Fruit fly (Drosophila melanogaster) whole organism, embryonic: ENCODE measurements around the gene nop5.

Experiments
- ATbp ChIP-seq: fragments of 200-800 bp; sonication (Bioruptor generic); optimal IDR thresholded peaks from 2 replicates; lab custom pipeline; 2017; ENCODE audit warnings: missing biosample characterization, mild to moderate bottlenecking, missing genetic modification characterization, missing genetic modification reagents
- Atf-2 ChIP-seq: fragments of 200-800 bp; sonication (Bioruptor generic); optimal IDR thresholded peaks from 2 replicates; lab custom pipeline; 2016; ENCODE audit warnings: missing biosample characterization, missing genetic modification characterization
- Awh ChIP-seq: fragments of 200-800 bp; sonication (Bioruptor generic); IDR thresholded peaks from 2 replicates; pipeline ENCODE4, ENCODE4 v1.3.6; 2022; ENCODE audit warnings: missing biosample characterization, missing genetic modification characterization
- Bteb2 ChIP-seq: fragments of 200-800 bp; sonication (Bioruptor generic); optimal IDR thresholded peaks from 2 replicates; lab custom pipeline; 2016; ENCODE audit warnings: missing biosample characterization, missing genetic modification characterization
- CG10147 ChIP-seq: fragments of 200-800 bp; sonication (Bioruptor generic); optimal IDR thresholded peaks from 2 replicates; lab custom pipeline; 2019; ENCODE audit warnings: missing biosample characterization, mild to moderate bottlenecking, missing genetic modification characterization, moderate library complexity
- CG11247 ChIP-seq: fragments of 200-800 bp; sonication (Bioruptor generic); IDR thresholded peaks from 2 replicates; pipeline ENCODE4 v1.3.6; 2022; ENCODE audit warnings: missing biosample characterization, missing genetic modification characterization
- CG17385 ChIP-seq: fragments of 200-800 bp; sonication (Bioruptor generic); optimal IDR thresholded peaks from 3 replicates; lab custom pipeline; 2018; ENCODE audit warnings: missing biosample characterization, mild to moderate bottlenecking, missing genetic modification characterization
- CG18011 ChIP-seq: fragments of 200-800 bp; sonication (Bioruptor generic); optimal IDR thresholded peaks from 2 replicates; lab custom pipeline; 2017; ENCODE audit warnings: missing biosample characterization, missing genetic modification characterization, mild to moderate bottlenecking, moderate library complexity, missing genotype
- CG18262 ChIP-seq: fragments of 200-800 bp; optimal IDR thresholded peaks from 3 replicates; lab custom pipeline; 2019; ENCODE audit warnings: missing biosample characterization, mild to moderate bottlenecking, missing genetic modification characterization, moderate library complexity
- CG2129 ChIP-seq: fragments of 200-800 bp; sonication (Bioruptor generic); IDR thresholded peaks from 2 replicates; pipeline ENCODE4 v1.3.6; 2022; ENCODE audit warnings: missing biosample characterization, missing genetic modification characterization; ENCODE audit not compliant: partially characterized antibody
- CG2875 ChIP-seq: fragments of 200-800 bp; sonication (Bioruptor generic); optimal IDR thresholded peaks from 2 replicates; lab custom pipeline; 2017; ENCODE audit warnings: missing biosample characterization, mild to moderate bottlenecking, missing genetic modification characterization, missing genetic modification reagents
- CG30403 ChIP-seq: fragments of 200-800 bp; sonication (Bioruptor generic); optimal IDR thresholded peaks from 3 replicates; lab custom pipeline; 2016; ENCODE audit warnings: missing biosample characterization, missing genetic modification characterization
- CG31224 ChIP-seq: fragments of 200-800 bp; sonication (Bioruptor generic); IDR thresholded peaks from 2 replicates; pipeline ENCODE4 v1.3.6; 2022; ENCODE audit warnings: missing biosample characterization, missing genetic modification characterization
- CG3407 ChIP-seq: fragments of 200-800 bp; sonication (Bioruptor generic); optimal IDR thresholded peaks from 2 replicates; lab custom pipeline; 2018; ENCODE audit warnings: missing biosample characterization, mild to moderate bottlenecking, missing genetic modification characterization
- CG34422 ChIP-seq: fragments of 200-800 bp; sonication (Bioruptor generic); IDR thresholded peaks from 3 replicates; pipeline ENCODE4 v1.3.6; 2022; ENCODE audit warnings: missing biosample characterization, missing genetic modification characterization
- CG3995 ChIP-seq: fragments of 200-800 bp; sonication (Bioruptor generic); optimal IDR thresholded peaks from 3 replicates; lab custom pipeline; 2016; ENCODE audit warnings: missing biosample characterization, missing genetic modification characterization
- CG6791 ChIP-seq: fragments of 200-800 bp; sonication (Bioruptor generic); IDR thresholded peaks from 3 replicates; pipeline ENCODE4 v1.3.6; 2022; ENCODE audit warnings: missing biosample characterization, missing genetic modification characterization; ENCODE audit not compliant: partially characterized antibody
- CG7556 ChIP-seq: fragments of 200-800 bp; sonication (Bioruptor generic); optimal IDR thresholded peaks from 2 replicates; lab custom pipeline; 2017; ENCODE audit warnings: missing biosample characterization, mild to moderate bottlenecking, missing genetic modification characterization
- CG8388 ChIP-seq: fragments of 200-800 bp; sonication (Bioruptor generic); optimal IDR thresholded peaks from 2 replicates; lab custom pipeline; 2019; ENCODE audit warnings: missing biosample characterization, mild to moderate bottlenecking, missing genetic modification characterization, moderate library complexity
- CG9609 ChIP-seq: fragments of 200-800 bp; sonication (Bioruptor generic); optimal IDR thresholded peaks from 3 replicates; lab custom pipeline; 2016; ENCODE audit warnings: missing biosample characterization, missing genetic modification characterization
- CG9797 ChIP-seq: fragments of 200-800 bp; sonication (Bioruptor generic); optimal IDR thresholded peaks from 3 replicates; lab custom pipeline; 2018; ENCODE audit warnings: missing biosample characterization, mild to moderate bottlenecking, missing genetic modification characterization
- Dbx ChIP-seq: fragments of 200-800 bp; sonication (Bioruptor generic); IDR thresholded peaks from 3 replicates; pipeline ENCODE4 v1.3.6; 2022; ENCODE audit warnings: missing biosample characterization, missing genetic modification characterization
- Doc2 ChIP-seq: fragments of 200-800 bp; sonication (Bioruptor generic); IDR thresholded peaks from 2 replicates; pipeline ENCODE4 v1.3.6; 2022; ENCODE audit warnings: missing biosample characterization, missing genetic modification characterization
- ERR ChIP-seq: fragments of 200-800 bp; sonication (Bioruptor generic); optimal IDR thresholded peaks from 2 replicates; lab custom pipeline; 2016; ENCODE audit warnings: missing biosample characterization, missing genetic modification characterization
- Gug ChIP-seq: fragments of 200-800 bp; sonication (Bioruptor generic); IDR thresholded peaks from 4 replicates; pipeline ENCODE4 v1.3.6; 2022; ENCODE audit warnings: missing biosample characterization, missing genetic modification characterization
- Hmr ChIP-seq: fragments of 200-800 bp; sonication (Bioruptor generic); optimal IDR thresholded peaks from 3 replicates; lab custom pipeline; 2017; ENCODE audit warnings: mild to moderate bottlenecking, missing biosample characterization, missing genetic modification reagents, missing genetic modification characterization
- MBD-R2 ChIP-seq: fragments of 200-800 bp; sonication (Bioruptor generic); IDR thresholded peaks from 2 replicates; pipeline ENCODE4 v1.3.6; 2022; ENCODE audit warnings: missing biosample characterization, missing genetic modification characterization
- Optix ChIP-seq: fragments of 200-800 bp; sonication (Bioruptor generic); IDR thresholded peaks from 3 replicates; pipeline ENCODE4 v1.3.6; 2022; ENCODE audit warnings: missing biosample characterization, missing genetic modification characterization
- Ptx1 ChIP-seq: fragments of 200-800 bp; sonication (Bioruptor generic); IDR thresholded peaks from 2 replicates; pipeline ENCODE4 v1.3.6; 2022; ENCODE audit warnings: missing biosample characterization, missing genetic modification characterization
- Rx ChIP-seq: fragments of 200-800 bp; sonication (Bioruptor generic); IDR thresholded peaks from 2 replicates; pipeline ENCODE4 v1.3.6; 2022; ENCODE audit warnings: missing biosample characterization, missing genetic modification characterization
- Side ChIP-seq: fragments of 200-800 bp; sonication (Bioruptor generic); optimal IDR thresholded peaks from 2 replicates; lab custom pipeline; 2016; ENCODE audit warnings: missing biosample characterization, missing genetic modification characterization
- ab ChIP-seq: fragments of 200-800 bp; sonication (Bioruptor generic); optimal IDR thresholded peaks from 2 replicates; lab custom pipeline; 2016; ENCODE audit warnings: missing biosample characterization, missing genetic modification characterization
- amos ChIP-seq: fragments of 200-800 bp; sonication (Bioruptor generic); IDR thresholded peaks from 2 replicates; pipeline ENCODE4 v1.3.6; 2022; ENCODE audit warnings: missing biosample characterization, missing genetic modification characterization; ENCODE audit not compliant: partially characterized antibody
- bigmax ChIP-seq: fragments of 200-800 bp; sonication (Bioruptor generic); optimal IDR thresholded peaks from 2 replicates; lab custom pipeline; 2018; ENCODE audit warnings: missing biosample characterization, mild to moderate bottlenecking, missing genetic modification characterization
- crol ChIP-seq: fragments of 200-800 bp; sonication (Bioruptor generic); IDR thresholded peaks from 2 replicates; pipeline ENCODE4 v1.3.6; 2022; ENCODE audit warnings: missing biosample characterization, missing genetic modification characterization
- danr ChIP-seq: fragments of 200-800 bp; sonication (Bioruptor generic); IDR thresholded peaks from 2 replicates; pipeline ENCODE4 v1.3.6; 2022; ENCODE audit warnings: missing biosample characterization, missing genetic modification characterization
- ems ChIP-seq: fragments of 200-800 bp; sonication (Bioruptor generic); optimal IDR thresholded peaks from 3 replicates; lab custom pipeline; 2016; ENCODE audit warnings: missing biosample characterization, missing genetic modification characterization
- esg ChIP-seq: fragments of 200-800 bp; sonication (Bioruptor generic); conservative IDR thresholded peaks from 2 replicates; pipeline ENCODE4 v1.3.6; 2022; ENCODE audit warnings: missing biosample characterization, missing genetic modification characterization
- eve ChIP-seq, 2 experiments: fragments of >200 bp; optimal IDR thresholded peaks; 2 replicates each; lab custom pipeline; 2017; ENCODE audit warnings: missing biosample characterization in 2 of 2, missing genetic modification characterization in 2 of 2
- fd3F ChIP-seq: fragments of 200-800 bp; sonication (Bioruptor generic); optimal IDR thresholded peaks from 2 replicates; lab custom pipeline; 2018; ENCODE audit warnings: missing biosample characterization, mild to moderate bottlenecking, missing genetic modification characterization, moderate library complexity
- fru ChIP-seq: fragments of >200 bp; optimal IDR thresholded peaks from 2 replicates; lab custom pipeline; 2017
- grau ChIP-seq: fragments of 200-800 bp; optimal IDR thresholded peaks from 3 replicates; lab custom pipeline; 2019; ENCODE audit warnings: missing biosample characterization, mild to moderate bottlenecking, missing genetic modification characterization, moderate library complexity
- kay ChIP-seq: fragments of 200-800 bp; sonication (Bioruptor generic); optimal IDR thresholded peaks from 2 replicates; lab custom pipeline; 2016; ENCODE audit warnings: missing biosample characterization, missing genetic modification characterization
- p53 ChIP-seq: fragments of 200-800 bp; sonication (Bioruptor generic); optimal IDR thresholded peaks from 2 replicates; lab custom pipeline; 2016; ENCODE audit warnings: missing biosample characterization, missing genetic modification characterization
- pan ChIP-seq, 4 experiments: fragments of >200 bp in 3 of 4; fragments of 200-800 bp in 1 of 4; sonication (Bioruptor generic) in 1 of 4; optimal IDR thresholded peaks in 3 of 4; IDR thresholded peaks in 1 of 4; 2 replicates each; pipeline versions ENCODE4 v1.3.6 to Lab custom; 2017 to 2022; ENCODE audit warnings: missing biosample characterization in 2 of 4, missing genetic modification characterization in 2 of 4, mixed read lengths in 1 of 4
- sd ChIP-seq: fragments of 200-800 bp; sonication (Bioruptor generic); optimal IDR thresholded peaks from 3 replicates; lab custom pipeline; 2018; ENCODE audit warnings: missing biosample characterization, mild to moderate bottlenecking, missing genetic modification characterization, moderate library complexity
- stc ChIP-seq: fragments of 200-800 bp; sonication (Bioruptor generic); IDR thresholded peaks from 2 replicates; pipeline ENCODE4 v1.3.6; 2022; ENCODE audit warnings: missing biosample characterization, missing genetic modification characterization
- sug ChIP-seq: fragments of 200-800 bp; optimal IDR thresholded peaks from 2 replicates; lab custom pipeline; 2019; ENCODE audit warnings: missing biosample characterization, mild to moderate bottlenecking, missing genetic modification characterization, moderate library complexity
- tgo ChIP-seq: fragments of 200-800 bp; sonication (Bioruptor generic); IDR thresholded peaks from 3 replicates; pipeline ENCODE4 v1.3.6; 2022; ENCODE audit warnings: missing biosample characterization, missing genetic modification characterization
- tna ChIP-seq: fragments of 200-800 bp; sonication (Bioruptor generic); IDR thresholded peaks from 2 replicates; pipeline ENCODE4 v1.3.6; 2022; ENCODE audit warnings: missing biosample characterization, missing genetic modification characterization; ENCODE audit not compliant: partially characterized antibody
- wek ChIP-seq: fragments of 200-800 bp; sonication (Bioruptor generic); optimal IDR thresholded peaks from 3 replicates; lab custom pipeline; 2018; ENCODE audit warnings: missing biosample characterization, mild to moderate bottlenecking, missing genetic modification characterization, moderate library complexity

The nop5 gene

dm6 chr2L:6964022-6964434, 45.5 kb upstream of the nop5 start, which contains the start of the genes sip2 and Coprox (continued):
- no peak for TF ChIP-seq ATbp
- TF ChIP-seq Bteb2: no peak
- TF ChIP-seq CG3995 (GFP tag; lab: Kevin White, UChicago): peak; percentile 62
- peak; percentile 62 for TF ChIP-seq CG17385 (GFP tag; lab: Kevin White, UChicago)
- peak; percentile 58; the same call in 2 of the 3 replicates for TF ChIP-seq tgo (GFP tag; lab: Robert Waterston, UW)
- no peak for TF ChIP-seq CG2875 (GFP tag; lab: Kevin White, UChicago)
- TF ChIP-seq Rx (GFP tag; lab: Robert Waterston, UW): no peak
- TF ChIP-seq CG9609: no peak
- no peak for TF ChIP-seq ems (GFP tag; lab: Kevin White, UChicago)
- TF ChIP-seq tna (GFP tag; lab: Robert Waterston, UW): no peak
- TF ChIP-seq p53 (GFP tag; lab: Kevin White, UChicago): no peak
- TF ChIP-seq Hmr (GFP tag; lab: Kevin White, UChicago): no peak
- TF ChIP-seq kay (GFP tag; lab: Kevin White, UChicago): peak; percentile 31
- no peak; the same call in 1 of the 2 replicates for TF ChIP-seq MBD-R2 (GFP tag; lab: Robert Waterston, UW)
- TF ChIP-seq amos (GFP tag; lab: Robert Waterston, UW): no peak; the same call in 1 of the 2 replicates
- no peak for TF ChIP-seq sd (tag; lab: Kevin White, UChicago)
- 0 out of 3 replicates have a peak, but pooled peaks have one; percentile 21 for TF ChIP-seq CG34422 (GFP tag; lab: Robert Waterston, UW)
- TF ChIP-seq Ptx1 (GFP tag; lab: Robert Waterston, UW): peak; percentile 53; the same call in 1 of the 2 replicates
- TF ChIP-seq CG8388 (GFP tag; lab: Kevin White, UChicago): peak; percentile 59
- TF ChIP-seq wek (GFP tag; lab: Kevin White, UChicago): peak; percentile 95
- TF ChIP-seq CG6791 (GFP tag; lab: Robert Waterston, UW): no peak
- TF ChIP-seq CG18011 (GFP tag; lab: Kevin White, UChicago): peak; percentile 52
- no peak for TF ChIP-seq Doc2
- peak; percentile 71 for TF ChIP-seq CG30403 (GFP tag; lab: Kevin White, UChicago)
- peak; percentile 50 for TF ChIP-seq fd3F
- TF ChIP-seq crol (GFP tag; lab: Robert Waterston, UW): no peak
- TF ChIP-seq ERR (GFP tag; lab: Kevin White, UChicago): no peak
- TF ChIP-seq Optix: no peak
- peak; percentile 48; the same call in 1 of the 2 replicates for TF ChIP-seq CG31224
- TF ChIP-seq Awh (GFP tag; lab: Robert Waterston, UW): peak; percentile 32; the same call in 1 of the 2 replicates
- TF ChIP-seq pan (optimal IDR thresholded peaks at IDR 0.05; lab: Kevin White, UChicago): no peak
- TF ChIP-seq pan (GFP tag; optimal IDR thresholded peaks at IDR 0.05 in 1 of 2, IDR thresholded peaks at IDR 0.05 in 1 of 2): peak in 1 of 2 experiments; percentile 57
- TF ChIP-seq bigmax: no peak
- no peak for TF ChIP-seq danr
- TF ChIP-seq CG3407 (GFP tag; lab: Kevin White, UChicago): no peak
- no peak for TF ChIP-seq stc (GFP tag; lab: Robert Waterston, UW)
- peak; percentile 82 for TF ChIP-seq CG18262
- TF ChIP-seq CG10147: peak; percentile 62
- no peak for TF ChIP-seq Atf-2 (GFP tag; lab: Kevin White, UChicago)
- peak; percentile 55 for TF ChIP-seq esg (GFP tag; lab: Robert Waterston, UW)
- TF ChIP-seq grau (tag; lab: Kevin White, UChicago): peak; percentile 83
- no peak for TF ChIP-seq CG2129 (GFP tag; lab: Robert Waterston, UW)
- TF ChIP-seq CG11247 (GFP tag; lab: Robert Waterston, UW): no peak
- no peak for TF ChIP-seq eve (GFP tag; optimal IDR thresholded peaks at IDR 0.05; lab: Kevin White, UChicago)
- TF ChIP-seq Dbx (GFP tag; lab: Robert Waterston, UW): 0 out of 3 replicates have a peak, but pooled peaks have one; percentile 10
- TF ChIP-seq fru (lab: Kevin White, UChicago): no peak
- TF ChIP-seq ab (GFP tag; lab: Kevin White, UChicago): no peak
- no peak for TF ChIP-seq Gug (GFP tag; lab: Robert Waterston, UW)
- peak; percentile 78 for TF ChIP-seq sug (tag; lab: Kevin White, UChicago)
- TF ChIP-seq CG7556 (GFP tag; lab: Kevin White, UChicago): peak; percentile 71
- TF ChIP-seq Side: no peak
- peak; percentile 89 for TF ChIP-seq CG9797 (GFP tag; lab: Kevin White, UChicago)
